Worm (Caenorhabditis elegans) whole organism, L4/young adult: ENCODE results near the gene srj-21.

Experiments
- W03F9.2 ChIP-seq: fragments of 150-350 bp; optimal IDR thresholded peaks from 2 replicates; lab custom pipeline; 2014; ENCODE audit warnings: missing biosample characterization, missing genetic modification characterization
- dao-5 ChIP-seq: sonication (generic microtip); optimal IDR thresholded peaks from 2 replicates; lab custom pipeline; 2016; ENCODE audit warnings: missing genotype, missing genetic modification characterization, moderate library complexity, missing compliant biosample characterization
- him-1 ChIP-seq: sonication (generic microtip); optimal IDR thresholded peaks from 2 replicates; lab custom pipeline; 2016; ENCODE audit warnings: missing genotype, missing genetic modification reagents, missing genetic modification characterization, missing compliant biosample characterization

ce11 chrV:10711004-10711403, 34.1 kb upstream of the srj-21 start:
- TF ChIP-seq dao-5 (no peak), him-1 (tag; lab: Kevin White, UChicago) (no peak), W03F9.2 (tag; lab: Kevin White, UChicago) (no peak)
